Worm (Caenorhabditis elegans) whole organism, L1 larva: Measurements from ENCODE around the gene spat-2.
A peak's percentile ranks its signal among the peaks of the same experiment; 100 is the strongest.

Experiments used
- C04F5.9 ChIP-seq: sonication (generic microtip); optimal IDR thresholded peaks from 2 replicates; lab custom pipeline; 2016; ENCODE audit warnings: missing genetic modification characterization, missing compliant biosample characterization
- F16B12.6 ChIP-seq: fragments of 150-350 bp; optimal IDR thresholded peaks from 2 replicates; lab custom pipeline; 2014; ENCODE audit warnings: missing biosample characterization, missing genetic modification characterization
- aha-1 ChIP-seq: fragments of 150-350 bp; optimal IDR thresholded peaks from 2 replicates; lab custom pipeline; 2014; ENCODE audit warnings: missing biosample characterization, missing genetic modification characterization
- alr-1 ChIP-seq: fragments of 200-800 bp; sonication (Bioruptor generic); optimal IDR thresholded peaks from 2 replicates; lab custom pipeline; 2018; ENCODE audit warnings: borderline replicate concordance, mild to moderate bottlenecking, missing genetic modification characterization, missing compliant biosample characterization
- aly-2 ChIP-seq: fragments of 150-350 bp; optimal IDR thresholded peaks from 2 replicates; lab custom pipeline; 2014; ENCODE audit warnings: missing biosample characterization, missing genetic modification characterization
- ama-1 ChIP-seq: fragments of 150-350 bp; optimal IDR thresholded peaks from 2 replicates; lab custom pipeline; 2014
- blmp-1 ChIP-seq: fragments of 150-350 bp; optimal IDR thresholded peaks from 2 replicates; lab custom pipeline; 2014; ENCODE audit warnings: missing biosample characterization, missing genetic modification characterization
- dsc-1 ChIP-seq: sonication (generic microtip); optimal IDR thresholded peaks from 2 replicates; lab custom pipeline; 2016; ENCODE audit warnings: mild to moderate bottlenecking, missing genetic modification characterization, missing compliant biosample characterization
- efl-1 ChIP-seq, 4 experiments: fragments of 150-350 bp; optimal IDR thresholded peaks in 3 of 4; peaks in 1 of 4; 1 replicate in 1 of 4; 2 replicates in 3 of 4; lab custom pipeline; 2014; ENCODE audit warnings: missing biosample characterization in 2 of 4, missing genetic modification characterization in 2 of 4, missing genetic modification reagents in 2 of 4
- efl-3 ChIP-seq: fragments of 200-800 bp; sonication (Bioruptor generic); optimal IDR thresholded peaks from 2 replicates; lab custom pipeline; 2018; ENCODE audit warnings: mild to moderate bottlenecking, missing genetic modification characterization, missing compliant biosample characterization
- egl-13 ChIP-seq: sonication (generic microtip); optimal IDR thresholded peaks from 2 replicates; lab custom pipeline; 2016; ENCODE audit warnings: missing genotype, missing genetic modification reagents, missing genetic modification characterization, missing compliant biosample characterization
- egl-27 ChIP-seq, 2 experiments: fragments of 150-350 bp in 1 of 2; sonication (generic microtip); optimal IDR thresholded peaks; 3 replicates each; lab custom pipeline; 2017 to 2018; ENCODE audit warnings: missing biosample characterization in 2 of 2, missing genetic modification characterization in 2 of 2, missing genetic modification reagents in 2 of 2
- elt-2 ChIP-seq: sonication (generic microtip); optimal IDR thresholded peaks from 2 replicates; lab custom pipeline; 2016; ENCODE audit warnings: missing genetic modification characterization, mild to moderate bottlenecking, inconsistent platforms, missing compliant biosample characterization, missing genetic modification reagents
- elt-3 ChIP-seq, 6 experiments: fragments of 150-350 bp in 1 of 6; sonication (generic microtip); optimal IDR thresholded peaks; 2 replicates each; lab custom pipeline; 2017 to 2018; ENCODE audit warnings: missing biosample characterization in 6 of 6, missing genetic modification characterization in 6 of 6, inconsistent platforms in 1 of 6
- fkh-8 ChIP-seq: sonication (generic microtip); optimal IDR thresholded peaks from 2 replicates; lab custom pipeline; 2016; ENCODE audit warnings: mild to moderate bottlenecking, missing genetic modification characterization, missing compliant biosample characterization
- fos-1 ChIP-seq: fragments of 150-350 bp; optimal IDR thresholded peaks from 2 replicates; lab custom pipeline; 2014; ENCODE audit warnings: missing biosample characterization, missing genetic modification characterization
- hlh-17 ChIP-seq: fragments of 200-800 bp; sonication (Bioruptor generic); optimal IDR thresholded peaks from 2 replicates; lab custom pipeline; 2018; ENCODE audit warnings: missing genetic modification characterization, mild to moderate bottlenecking, missing compliant biosample characterization, moderate library complexity, borderline replicate concordance
- hpl-2 ChIP-seq: fragments of 150-350 bp; optimal IDR thresholded peaks from 2 replicates; lab custom pipeline; 2014; ENCODE audit warnings: missing biosample characterization, missing genetic modification reagents, missing genetic modification characterization
- irx-1 ChIP-seq: sonication (generic microtip); optimal IDR thresholded peaks from 2 replicates; lab custom pipeline; 2016; ENCODE audit warnings: missing genetic modification characterization, missing compliant biosample characterization
- isw-1 ChIP-seq: fragments of 200-800 bp; sonication (Bioruptor generic); IDR thresholded peaks from 2 replicates; pipeline ENCODE4 v1.3.6; 2022; ENCODE audit warnings: missing genetic modification characterization, missing compliant biosample characterization
- jun-1 ChIP-seq: fragments of 150-350 bp; optimal IDR thresholded peaks from 2 replicates; lab custom pipeline; 2014; ENCODE audit warnings: missing biosample characterization, missing genetic modification reagents, missing genetic modification characterization
- lin-13 ChIP-seq: fragments of 150-350 bp; optimal IDR thresholded peaks from 2 replicates; lab custom pipeline; 2014; ENCODE audit warnings: missing biosample characterization, missing genetic modification reagents, missing genetic modification characterization
- lin-14 ChIP-seq: fragments of 200-800 bp; sonication (Bioruptor generic); optimal IDR thresholded peaks from 2 replicates; lab custom pipeline; 2018; ENCODE audit warnings: mild to moderate bottlenecking, missing genetic modification characterization, moderate library complexity, missing compliant biosample characterization
- lin-39 ChIP-seq: fragments of 150-350 bp; optimal IDR thresholded peaks from 2 replicates; lab custom pipeline; 2014; ENCODE audit warnings: missing biosample characterization, missing genetic modification reagents, missing genetic modification characterization
- lsy-2 ChIP-seq, 2 experiments: fragments of 150-350 bp; optimal IDR thresholded peaks; 2 replicates each; lab custom pipeline; 2014; ENCODE audit warnings: missing biosample characterization in 2 of 2, missing genetic modification characterization in 2 of 2
- mab-9 ChIP-seq: fragments of 200-800 bp; sonication (Bioruptor generic); IDR thresholded peaks from 2 replicates; pipeline ENCODE4 v1.3.6; 2022; ENCODE audit warnings: missing genetic modification reagents, missing genetic modification characterization, missing compliant biosample characterization
- mdl-1 ChIP-seq, 2 experiments: fragments of 150-350 bp; optimal IDR thresholded peaks; 2 replicates each; lab custom pipeline; 2014 to 2017; ENCODE audit warnings: missing biosample characterization in 2 of 2, missing genetic modification characterization in 2 of 2, inconsistent platforms in 1 of 2
- mep-1 ChIP-seq: fragments of 150-350 bp; optimal IDR thresholded peaks from 2 replicates; lab custom pipeline; 2014; ENCODE audit warnings: missing biosample characterization, missing genetic modification characterization
- nhr-11 ChIP-seq: fragments of 150-350 bp; optimal IDR thresholded peaks from 2 replicates; lab custom pipeline; 2014; ENCODE audit warnings: missing biosample characterization, missing genetic modification characterization
- nhr-19 ChIP-seq: fragments of 200-800 bp; sonication (Bioruptor generic); conservative IDR thresholded peaks from 2 replicates; pipeline ENCODE4 v1.3.6; 2022; ENCODE audit warnings: missing genetic modification characterization, missing compliant biosample characterization
- nhr-20 ChIP-seq: sonication (generic microtip); optimal IDR thresholded peaks from 2 replicates; lab custom pipeline; 2016; ENCODE audit warnings: mild to moderate bottlenecking, missing genetic modification characterization, missing compliant biosample characterization
- nhr-237 ChIP-seq: fragments of 150-350 bp; optimal IDR thresholded peaks from 2 replicates; lab custom pipeline; 2014; ENCODE audit warnings: missing biosample characterization, missing genetic modification characterization
- nhr-47 ChIP-seq: sonication (generic microtip); optimal IDR thresholded peaks from 2 replicates; lab custom pipeline; 2016; ENCODE audit warnings: mild to moderate bottlenecking, missing genetic modification characterization, moderate library complexity, missing compliant biosample characterization
- nhr-71 ChIP-seq: sonication (generic microtip); optimal IDR thresholded peaks from 2 replicates; lab custom pipeline; 2016; ENCODE audit warnings: mild to moderate bottlenecking, missing genetic modification characterization, moderate library complexity, missing compliant biosample characterization
- nhr-76 ChIP-seq: sonication (generic microtip); optimal IDR thresholded peaks from 2 replicates; lab custom pipeline; 2017; ENCODE audit warnings: missing biosample characterization, missing genetic modification characterization
- nhr-85 ChIP-seq: sonication (generic microtip); peaks from one replicate; lab custom pipeline; 2016; ENCODE audit warnings: missing genetic modification characterization, inconsistent platforms, missing compliant biosample characterization
- nhr-90 ChIP-seq: sonication (generic microtip); optimal IDR thresholded peaks from 2 replicates; lab custom pipeline; 2016; ENCODE audit warnings: mild to moderate bottlenecking, missing genetic modification characterization, missing compliant biosample characterization; ENCODE audit not compliant: poor library complexity
- rnt-1 ChIP-seq: sonication (generic microtip); optimal IDR thresholded peaks from 2 replicates; lab custom pipeline; 2016; ENCODE audit warnings: mild to moderate bottlenecking, missing genetic modification characterization, moderate library complexity, missing compliant biosample characterization
- snpc-4 ChIP-seq: fragments of 150-350 bp; optimal IDR thresholded peaks from 2 replicates; lab custom pipeline; 2014; ENCODE audit warnings: missing biosample characterization, missing genetic modification characterization
- snu-23 ChIP-seq: sonication (generic microtip); optimal IDR thresholded peaks from 2 replicates; lab custom pipeline; 2016; ENCODE audit warnings: missing genetic modification characterization, missing compliant biosample characterization
- sptf-1 ChIP-seq: fragments of 150-350 bp; optimal IDR thresholded peaks from 2 replicates; lab custom pipeline; 2014; ENCODE audit warnings: missing biosample characterization, missing genetic modification characterization
- sup-37 ChIP-seq: fragments of 200-800 bp; sonication (Bioruptor generic); optimal IDR thresholded peaks from 2 replicates; lab custom pipeline; 2018; ENCODE audit warnings: mild to moderate bottlenecking, missing genetic modification characterization, missing compliant biosample characterization
- swsn-7 ChIP-seq: sonication (generic microtip); optimal IDR thresholded peaks from 2 replicates; lab custom pipeline; 2016; ENCODE audit warnings: missing genetic modification characterization, missing compliant biosample characterization
- tbx-2 ChIP-seq: sonication (generic microtip); optimal IDR thresholded peaks from 2 replicates; lab custom pipeline; 2016; ENCODE audit warnings: missing genetic modification characterization, missing compliant biosample characterization
- tlp-1 ChIP-seq: fragments of 150-350 bp; optimal IDR thresholded peaks from 2 replicates; lab custom pipeline; 2014; ENCODE audit warnings: missing biosample characterization, missing genetic modification characterization
- unc-30 ChIP-seq: sonication (generic microtip); optimal IDR thresholded peaks from 2 replicates; lab custom pipeline; 2017; ENCODE audit warnings: missing biosample characterization, missing genetic modification characterization
- unc-62 ChIP-seq: fragments of 150-350 bp; optimal IDR thresholded peaks from 2 replicates; lab custom pipeline; 2014; ENCODE audit warnings: missing biosample characterization, missing genetic modification reagents, missing genetic modification characterization
- unc-98 ChIP-seq: fragments of 200-800 bp; sonication (Bioruptor generic); IDR thresholded peaks from 2 replicates; pipeline ENCODE4 v1.3.6; 2022; ENCODE audit warnings: missing genetic modification characterization, missing compliant biosample characterization
- xbp-1 ChIP-seq: sonication (generic microtip); optimal IDR thresholded peaks from 2 replicates; lab custom pipeline; 2016; ENCODE audit warnings: missing genetic modification characterization, missing compliant biosample characterization
- ztf-11 ChIP-seq, 2 experiments: sonication (generic microtip); optimal IDR thresholded peaks; 2 replicates each; lab custom pipeline; 2016 to 2017; ENCODE audit warnings: missing genetic modification characterization in 2 of 2, missing biosample characterization in 1 of 2, missing compliant biosample characterization in 1 of 2

The spat-2 gene

DNA sequence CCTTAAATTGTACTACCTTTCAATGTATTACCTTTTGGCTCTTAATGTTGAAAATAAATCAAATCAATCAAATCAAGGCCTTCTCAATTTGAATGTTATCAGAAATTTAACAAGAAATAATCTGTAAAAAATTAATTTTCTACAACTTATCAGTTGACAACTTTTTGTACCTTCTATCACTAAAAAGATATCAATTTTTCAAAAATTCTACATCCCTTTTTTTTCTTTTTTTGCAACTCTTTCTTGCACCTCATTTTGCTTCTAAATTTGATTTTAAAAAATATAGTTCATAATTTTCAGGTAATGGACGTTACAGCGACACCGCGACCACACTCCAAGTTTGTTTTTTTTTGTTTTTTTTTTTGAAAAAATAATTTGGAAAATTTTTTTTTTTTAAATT, 51.4 kb downstream of the spat-2 start, which contains the start of gene W09D6.5 (continued):
- TF ChIP-seq mdl-1 (tag; optimal IDR thresholded peaks at IDR 0.05; lab: Kevin White, UChicago): no peak
- TF ChIP-seq fkh-8 (tag; lab: Kevin White, UChicago): no peak

DNA sequence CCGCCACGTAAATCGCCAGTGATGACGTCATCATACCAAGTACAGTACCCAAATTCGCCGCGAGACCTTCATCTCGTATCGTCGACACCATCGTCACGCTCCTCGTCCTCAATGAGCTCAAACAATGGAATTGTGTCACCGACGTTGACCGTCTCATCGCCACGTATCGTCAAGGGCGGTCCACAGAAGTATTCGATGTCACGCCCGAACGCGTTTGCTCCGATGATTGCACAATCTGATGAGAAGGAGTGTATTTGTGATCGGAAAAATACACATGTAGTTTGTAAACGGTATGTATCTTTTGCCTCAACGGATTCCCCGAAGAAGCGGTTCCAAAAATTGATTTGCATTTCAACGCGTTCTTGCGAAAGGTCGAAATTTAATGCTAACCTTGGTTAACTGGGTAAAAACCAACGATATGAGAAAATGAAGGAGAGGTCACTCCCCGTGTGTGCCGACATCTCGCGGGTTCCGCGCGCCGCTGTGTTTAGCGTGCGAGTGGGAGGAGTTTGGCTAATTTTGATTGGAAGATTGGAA, 53.4 kb downstream of the spat-2 start:
- TF ChIP-seq dsc-1 (tag; lab: Kevin White, UChicago): peak; percentile 16
- TF ChIP-seq unc-98 (GFP tag; lab: Robert Waterston, UW): 0 out of 2 replicates have a peak, but pooled peaks have one; percentile 18
- no peak for TF ChIP-seq hpl-2 (GFP tag; lab: Kevin White, UChicago)
- no peak for TF ChIP-seq alr-1
- peak; percentile 86 for TF ChIP-seq nhr-85 (tag; lab: Kevin White, UChicago)
- TF ChIP-seq snu-23 (GFP tag; lab: Kevin White, UChicago): peak; percentile 54
- peak; percentile 35 for TF ChIP-seq sup-37 (GFP tag; lab: Kevin White, UChicago)
- no peak for TF ChIP-seq fkh-8 (tag; lab: Kevin White, UChicago)
- TF ChIP-seq tbx-2 (tag; lab: Kevin White, UChicago): peak; percentile 44
- TF ChIP-seq nhr-11: no peak
- peak; percentile 86 for TF ChIP-seq nhr-90 (tag; lab: Kevin White, UChicago)
- TF ChIP-seq lin-13 (GFP tag; lab: Kevin White, UChicago): peak; percentile 51
- TF ChIP-seq sptf-1 (tag; lab: Kevin White, UChicago): no peak
- peak; percentile 28 to 58 for TF ChIP-seq efl-1 (optimal IDR thresholded peaks at IDR 0.05; lab: Kevin White, UChicago)
- TF ChIP-seq efl-1 (GFP tag; optimal IDR thresholded peaks at IDR 0.05 in 1 of 2; lab: Kevin White, UChicago): peak in 1 of 2 experiments; percentile 93
- no peak for TF ChIP-seq egl-13 (tag; lab: Kevin White, UChicago)
- peak; percentile 67 for TF ChIP-seq swsn-7 (tag; lab: Kevin White, UChicago)
- TF ChIP-seq aly-2 (tag; lab: Kevin White, UChicago): no peak
- TF ChIP-seq unc-30 (tag; lab: Kevin White, UChicago): no peak
- no peak for TF ChIP-seq unc-62
- no peak for TF ChIP-seq nhr-76 (tag; lab: Kevin White, UChicago)
- no peak for TF ChIP-seq blmp-1
- peak; percentile 43 for TF ChIP-seq efl-3
- peak; percentile 8 to 36 for TF ChIP-seq lsy-2 (tag; optimal IDR thresholded peaks at IDR 0.05; lab: Kevin White, UChicago)
- peak; percentile 35 for TF ChIP-seq elt-2
- TF ChIP-seq irx-1 (tag; lab: Kevin White, UChicago): peak; percentile 60
- no peak for TF ChIP-seq jun-1
- TF ChIP-seq hlh-17 (GFP tag; lab: Kevin White, UChicago): no peak
- TF ChIP-seq nhr-47: peak; percentile 75
- no peak for TF ChIP-seq aha-1 (tag; lab: Kevin White, UChicago)
- TF ChIP-seq lin-14 (GFP tag; lab: Kevin White, UChicago): peak; percentile 30
- TF ChIP-seq isw-1 (GFP tag; lab: Robert Waterston, UW): no peak
- peak; percentile 69 for TF ChIP-seq nhr-71 (tag; lab: Kevin White, UChicago)
- peak; percentile 12 for TF ChIP-seq xbp-1 (tag; lab: Kevin White, UChicago)
- TF ChIP-seq rnt-1 (tag; lab: Kevin White, UChicago): peak; percentile 64
- peak; percentile 43 for TF ChIP-seq nhr-20 (tag; lab: Kevin White, UChicago)
- TF ChIP-seq F16B12.6: peak; percentile 1
- TF ChIP-seq ztf-11 (tag; optimal IDR thresholded peaks at IDR 0.05; lab: Kevin White, UChicago): peak in 1 of 2 experiments; percentile 47
- TF ChIP-seq tlp-1 (tag; lab: Kevin White, UChicago): no peak
- peak; percentile 22 for TF ChIP-seq mep-1 (tag; lab: Kevin White, UChicago)
- TF ChIP-seq ama-1 (lab: Kevin White, UChicago): peak; percentile 96
- no peak for TF ChIP-seq nhr-237 (tag; lab: Kevin White, UChicago)
- TF ChIP-seq lin-39: peak; percentile 50
- TF ChIP-seq fos-1 (tag; lab: Kevin White, UChicago): peak; percentile 5
- TF ChIP-seq elt-3 (tag; optimal IDR thresholded peaks at IDR 0.05; lab: Kevin White, UChicago): peak in 2 of 6 experiments; percentile 9 to 38
- TF ChIP-seq mdl-1 (tag; optimal IDR thresholded peaks at IDR 0.05; lab: Kevin White, UChicago): no peak
- no peak; the same call in 1 of the 2 replicates for TF ChIP-seq mab-9 (GFP tag; lab: Robert Waterston, UW)
- peak; percentile 59 for TF ChIP-seq nhr-19
- peak; percentile 98 for TF ChIP-seq snpc-4 (tag; lab: Kevin White, UChicago)
- TF ChIP-seq egl-27 (tag; optimal IDR thresholded peaks at IDR 0.05; lab: Kevin White, UChicago): no peak
- no peak for TF ChIP-seq C04F5.9 (tag; lab: Kevin White, UChicago)
